Worm (Caenorhabditis elegans): ENCODE data around the gene acdh-8.
"Not testable (repeated sequence)": the region's sequence is repeated elsewhere in the genome, so short reads cannot be mapped to it uniquely, and the experiment has no call there.

The acdh-8 gene

DNA sequence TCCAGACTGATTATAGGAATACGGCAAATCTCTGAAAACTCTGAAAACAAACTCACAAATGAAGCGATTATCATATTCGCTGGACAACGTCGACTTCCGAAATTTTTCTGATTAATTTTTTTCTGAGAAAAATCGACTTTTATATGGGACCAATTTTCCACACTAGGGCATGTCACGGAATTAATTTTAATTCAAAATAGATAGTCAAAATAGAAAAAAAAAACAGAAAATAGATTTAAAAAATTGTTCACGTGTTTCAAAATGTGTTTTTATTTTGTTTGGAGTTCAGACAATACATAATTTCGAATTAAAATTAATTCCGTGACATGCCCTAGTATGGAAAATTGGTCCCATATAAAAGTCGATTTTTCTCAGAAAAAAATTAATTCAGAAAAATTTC lies 36.6 kb upstream of the acdh-8 start, which contains the start of the genes F10C1.3 and F10C1.23:
Gene F10C1.3 (minus strand): TSS at position 101 of the 400 bp plus-strand sequence.
Gene F10C1.23 (plus strand): TSS at position 385 of the 400 bp plus-strand sequence.
- TF ChIP-seq K02D7.2, ceh-24, fax-1 (tag; optimal IDR thresholded peaks at IDR 0.05): not testable (repeated sequence)

ce11 chrII:5765318-5765717 lies 29.0 kb upstream of the acdh-8 start, which contains the start of gene ifb-1:
Gene ifb-1, plus strand, starts transcription at chrII:5765618.
- TF ChIP-seq eyg-1 (tag; optimal IDR thresholded peaks at IDR 0.05): no peak
- TF ChIP-seq gmeb-2 (tag; optimal IDR thresholded peaks at IDR 0.05): no peak
- no peak for TF ChIP-seq pha-2 (tag; optimal IDR thresholded peaks at IDR 0.05)
- TF ChIP-seq lin-11 (tag; optimal IDR thresholded peaks at IDR 0.05): no peak
- TF ChIP-seq pag-3 (tag; optimal IDR thresholded peaks at IDR 0.05; ENCODE audit: borderline replicate concordance): no peak

DNA sequence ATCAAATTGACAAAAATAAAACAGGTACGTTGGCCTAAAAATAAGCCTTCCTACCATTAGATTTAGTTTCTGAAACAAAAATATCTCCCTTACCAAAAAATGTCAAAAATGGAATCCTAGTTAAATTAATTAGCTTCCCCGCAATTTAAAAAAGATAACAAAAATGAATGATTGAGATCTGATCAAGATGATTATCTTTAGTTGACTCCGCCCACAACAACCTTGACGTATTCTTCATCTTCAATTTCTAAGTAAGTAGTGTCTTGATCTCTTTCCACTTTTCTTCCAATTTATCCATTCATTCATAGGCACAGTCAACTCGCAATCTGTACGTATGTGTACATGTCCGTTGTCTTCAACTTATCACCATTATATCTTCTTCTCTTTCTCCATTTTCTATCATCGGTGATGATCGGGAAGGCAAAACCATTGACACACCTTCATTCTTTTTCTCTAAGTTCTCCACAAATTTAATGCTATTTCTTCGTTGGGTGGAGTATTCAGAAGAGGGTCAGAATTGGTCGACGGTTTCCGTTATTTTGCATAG lies 25.9 kb upstream of the acdh-8 start:
- TF ChIP-seq nhr-11 (tag; optimal IDR thresholded peaks at IDR 0.05): no peak
- no peak for TF ChIP-seq ceh-48 (tag; optimal IDR thresholded peaks at IDR 0.05)
- TF ChIP-seq ama-1 (optimal IDR thresholded peaks at IDR 0.05): no peak
- no peak for TF ChIP-seq ttx-3 (tag; optimal IDR thresholded peaks at IDR 0.05)
- no peak for TF ChIP-seq pha-2 (tag; optimal IDR thresholded peaks at IDR 0.05)
- TF ChIP-seq syd-9 (tag; optimal IDR thresholded peaks at IDR 0.05): no peak
- TF ChIP-seq F13H6.1 (tag; optimal IDR thresholded peaks at IDR 0.05): no peak
- no peak for TF ChIP-seq tbx-7 (tag; optimal IDR thresholded peaks at IDR 0.05)
- no peak for TF ChIP-seq hlh-13 (GFP tag; optimal IDR thresholded peaks at IDR 0.05)
- TF ChIP-seq pqm-1 (tag; optimal IDR thresholded peaks at IDR 0.05): no peak
- no peak for TF ChIP-seq pros-1 (tag; optimal IDR thresholded peaks at IDR 0.05)
- TF ChIP-seq Y22D7AL.16 (tag; optimal IDR thresholded peaks at IDR 0.05): no peak
- no peak for TF ChIP-seq odd-2 (tag; optimal IDR thresholded peaks at IDR 0.05)
- TF ChIP-seq sdc-2 (tag; optimal IDR thresholded peaks at IDR 0.05): no peak

DNA sequence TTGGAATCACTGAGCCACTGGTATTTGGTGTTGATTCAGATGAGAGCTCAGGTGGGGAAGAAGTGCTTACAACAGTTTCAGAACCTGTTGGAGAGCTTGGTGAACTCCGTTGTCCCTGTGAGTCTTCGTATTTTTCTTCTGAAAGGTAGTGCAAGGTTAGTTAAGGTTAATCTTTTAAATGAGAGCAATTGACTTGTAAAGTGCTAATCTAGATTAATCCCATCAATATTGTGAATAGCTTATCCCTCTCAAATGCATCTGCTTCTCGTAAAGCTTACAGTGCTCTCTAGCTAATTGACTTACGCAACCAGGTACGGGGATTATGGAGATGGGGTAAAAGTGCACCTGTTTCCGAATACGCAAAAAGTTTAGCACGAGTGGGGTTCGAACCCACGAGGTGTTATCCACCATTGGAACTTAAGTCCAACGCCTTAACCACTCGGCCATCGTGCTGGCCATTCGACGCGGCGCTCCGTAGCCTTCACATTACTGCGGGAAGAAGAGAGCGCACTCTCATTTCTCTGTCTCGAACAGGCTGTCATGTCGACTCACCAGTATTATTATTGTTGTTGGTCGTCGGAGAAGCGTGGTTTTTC lies 21.6 kb upstream of the acdh-8 start:
- peak; percentile 18 for TF ChIP-seq Y22D7AL.16 (tag; optimal IDR thresholded peaks at IDR 0.05)
- TF ChIP-seq ceh-45 (GFP tag; IDR thresholded peaks at IDR 0.05): 0 out of 2 replicates have a peak, but pooled peaks have one; percentile 20
- peak; percentile 35 for TF ChIP-seq syd-9 (tag; optimal IDR thresholded peaks at IDR 0.05)
- peak; percentile 70 for TF ChIP-seq che-1 (tag; optimal IDR thresholded peaks at IDR 0.05)
- peak; percentile 60 for TF ChIP-seq C38D4.7 (GFP tag; optimal IDR thresholded peaks at IDR 0.05)
- no peak for TF ChIP-seq K02D7.2 (tag; optimal IDR thresholded peaks at IDR 0.05)
- TF ChIP-seq elt-2 (tag; optimal IDR thresholded peaks at IDR 0.05): peak; percentile 87
- TF ChIP-seq sdc-2 (tag; optimal IDR thresholded peaks at IDR 0.05): peak; percentile 48
- TF ChIP-seq unc-3 (GFP tag; conservative IDR thresholded peaks at IDR 0.05): peak; percentile 21; the same call in 1 of the 2 replicates
- no peak for TF ChIP-seq unc-3 (tag; optimal IDR thresholded peaks at IDR 0.05)
- peak; percentile 51 for TF ChIP-seq T23F11.4 (GFP tag; optimal IDR thresholded peaks at IDR 0.05)
- TF ChIP-seq sox-4 (tag; optimal IDR thresholded peaks at IDR 0.05): peak; percentile 56
- peak; percentile 43 for TF ChIP-seq eyg-1 (tag; optimal IDR thresholded peaks at IDR 0.05)
- peak; percentile 44 for TF ChIP-seq nhr-232 (tag; optimal IDR thresholded peaks at IDR 0.05)
- peak; percentile 48 for TF ChIP-seq tbx-2 (tag; optimal IDR thresholded peaks at IDR 0.05)
- no peak for TF ChIP-seq hlh-15 (tag; optimal IDR thresholded peaks at IDR 0.05)
- peak; percentile 37 for TF ChIP-seq ceh-18 (tag; optimal IDR thresholded peaks at IDR 0.05)
- TF ChIP-seq unc-42 (tag; optimal IDR thresholded peaks at IDR 0.05): peak; percentile 30
- TF ChIP-seq unc-86 (tag; optimal IDR thresholded peaks at IDR 0.05): no peak
- no peak for TF ChIP-seq nhr-11 (tag; optimal IDR thresholded peaks at IDR 0.05)
- peak; percentile 23 for TF ChIP-seq nfya-1 (tag; optimal IDR thresholded peaks at IDR 0.05)
- TF ChIP-seq ztf-16 (tag; optimal IDR thresholded peaks at IDR 0.05): peak; percentile 28
- TF ChIP-seq fkh-6 (tag; optimal IDR thresholded peaks at IDR 0.05): peak; percentile 59
- TF ChIP-seq ceh-30 (tag; optimal IDR thresholded peaks at IDR 0.05): no peak
- peak; percentile 38 for TF ChIP-seq fax-1 (tag; optimal IDR thresholded peaks at IDR 0.05)
- TF ChIP-seq lin-11 (tag; optimal IDR thresholded peaks at IDR 0.05): peak; percentile 12
- peak; percentile 53 for TF ChIP-seq pat-9 (tag; optimal IDR thresholded peaks at IDR 0.05)
- TF ChIP-seq ets-4 (tag; optimal IDR thresholded peaks at IDR 0.05): no peak
- peak; percentile 30 for TF ChIP-seq zip-5 (tag; optimal IDR thresholded peaks at IDR 0.05)
- TF ChIP-seq ref-2 (tag; optimal IDR thresholded peaks at IDR 0.05): peak; percentile 59
- TF ChIP-seq dve-1 (tag; optimal IDR thresholded peaks at IDR 0.05): peak; percentile 66
- peak; percentile 46 for TF ChIP-seq ceh-2 (tag; optimal IDR thresholded peaks at IDR 0.05)
